Worm (Caenorhabditis elegans): Measurements from ENCODE around the gene ndus-8.

DNA sequence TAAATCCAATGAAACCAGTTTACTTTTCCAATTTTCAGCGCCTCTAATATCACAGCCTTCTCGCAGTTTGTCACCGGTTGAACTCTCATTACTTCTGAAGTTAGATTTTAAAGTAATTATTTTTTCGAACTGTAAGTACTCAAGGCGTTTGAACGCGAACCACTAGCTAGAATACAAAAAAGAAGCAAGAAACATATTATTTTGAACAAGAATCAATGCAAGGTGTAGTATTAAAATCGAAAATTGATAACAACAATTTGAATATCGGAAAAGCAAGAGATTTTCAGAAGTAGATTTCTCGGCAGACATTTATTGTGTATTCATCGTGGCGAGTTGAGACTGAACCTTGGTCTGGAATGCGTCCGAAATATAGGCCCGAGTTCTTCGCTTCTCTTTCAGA lies 36.0 kb downstream of the ndus-8 start, which contains the start of gene exos-9:
- TF ChIP-seq mep-1 (tag; optimal IDR thresholded peaks at IDR 0.05) (no peak), efl-3 (GFP tag; optimal IDR thresholded peaks at IDR 0.05) (no peak), unc-62 (GFP tag; optimal IDR thresholded peaks at IDR 0.05) (no peak), lsy-2 (tag; optimal IDR thresholded peaks at IDR 0.05) (no peak), mdl-1 (tag; optimal IDR thresholded peaks at IDR 0.05) (no peak), fkh-8 (tag; optimal IDR thresholded peaks at IDR 0.05) (no peak)

Measured in whole organism, L1 larva.